Worm (Caenorhabditis elegans): ENCODE data around the gene nstp-3.

DNA sequence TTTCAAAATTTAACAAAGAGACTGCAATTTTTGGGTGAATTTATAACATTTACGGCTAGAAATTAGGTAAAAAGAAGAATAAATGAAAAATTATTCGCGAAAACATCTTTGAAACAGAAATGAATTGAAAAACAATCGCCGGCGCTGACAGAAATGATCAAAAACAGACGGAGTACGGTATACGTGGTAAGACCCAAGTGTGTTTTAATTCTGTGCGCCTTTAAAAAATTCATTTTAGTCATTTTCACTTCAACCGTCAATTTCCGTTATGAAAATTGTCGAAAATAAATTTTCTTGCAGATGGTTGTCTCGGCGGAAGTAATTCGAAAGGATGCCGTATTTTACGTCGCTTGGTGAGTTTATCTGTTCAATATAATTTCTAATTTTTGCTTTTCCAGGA is 41.8 kb downstream of the nstp-3 start, which contains the start of gene C53A3.3:
- TF ChIP-seq ceh-82 (tag; optimal IDR thresholded peaks at IDR 0.05) (no peak), arid-1 (GFP tag; conservative IDR thresholded peaks at IDR 0.05) (no peak), nhr-77 (tag; optimal IDR thresholded peaks at IDR 0.05) (no peak), dpl-1 (GFP tag; optimal IDR thresholded peaks at IDR 0.05) (no peak)

All from whole organism, L4 larva.